Worm (Caenorhabditis elegans) whole organism, L4/young adult: ENCODE measurements around the gene F27D9.7.
A peak's percentile ranks its signal among the peaks of the same experiment; 100 is the strongest.

Experiments
- W03F9.2 ChIP-seq: fragments of 150-350 bp; optimal IDR thresholded peaks from 2 replicates; lab custom pipeline; 2014; ENCODE audit warnings: missing biosample characterization, missing genetic modification characterization
- dao-5 ChIP-seq: sonication (generic microtip); optimal IDR thresholded peaks from 2 replicates; lab custom pipeline; 2016; ENCODE audit warnings: missing genotype, missing genetic modification characterization, moderate library complexity, missing compliant biosample characterization
- him-1 ChIP-seq: sonication (generic microtip); optimal IDR thresholded peaks from 2 replicates; lab custom pipeline; 2016; ENCODE audit warnings: missing genotype, missing genetic modification reagents, missing genetic modification characterization, missing compliant biosample characterization

F27D9.7 gene

ce11 chrX:7670655-7671054 lies at the start of gene F27D9.7:
TSS of gene F27D9.7 (minus strand) at chrX:7670755.
- no peak for TF ChIP-seq him-1 (tag; lab: Kevin White, UChicago)
- TF ChIP-seq dao-5: no peak
- TF ChIP-seq W03F9.2 (tag; lab: Kevin White, UChicago): no peak

DNA sequence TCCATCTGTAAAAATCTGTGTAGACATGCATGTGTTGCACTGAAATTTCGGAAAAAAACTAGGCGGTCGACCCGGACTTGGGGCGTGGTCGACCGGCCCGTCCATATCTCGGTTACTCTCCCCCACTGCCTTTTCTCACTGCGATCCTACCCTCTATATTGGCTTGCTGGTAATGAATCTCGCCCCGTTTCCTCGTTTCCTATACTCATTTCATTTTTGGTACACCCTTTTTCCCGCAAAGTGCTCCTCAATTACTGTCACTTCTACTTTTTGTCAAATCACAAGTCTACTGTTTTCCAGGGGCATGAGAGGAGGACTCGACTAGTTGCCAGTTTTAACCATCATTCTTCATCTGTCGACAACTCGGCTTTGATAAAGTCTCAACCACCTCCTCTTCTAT lies 48.4 kb upstream of the F27D9.7 start, which contains the start of gene K09F5.6:
Gene K09F5.6, plus strand, starts transcription at position 301 of the 400 bp plus-strand sequence.
- no peak for TF ChIP-seq dao-5
- no peak for TF ChIP-seq him-1 (tag; lab: Kevin White, UChicago)
- TF ChIP-seq W03F9.2 (tag; lab: Kevin White, UChicago): no peak

ce11 chrX:7715463-7715862 lies 44.9 kb upstream of the F27D9.7 start:
- TF ChIP-seq him-1 (tag; lab: Kevin White, UChicago) (no peak), dao-5 (no peak), W03F9.2 (tag; lab: Kevin White, UChicago) (no peak)

ce11 chrX:7712887-7713286 lies 42.3 kb upstream of the F27D9.7 start:
- TF ChIP-seq W03F9.2 (tag; lab: Kevin White, UChicago) (no peak), dao-5 (no peak), him-1 (tag; lab: Kevin White, UChicago) (no peak)

ce11 chrX:7710643-7711042 lies 40.1 kb upstream of the F27D9.7 start, which contains the start of gene K09F5.4:
TSS of gene K09F5.4 (minus strand) at chrX:7710743.
- no peak for TF ChIP-seq W03F9.2 (tag; lab: Kevin White, UChicago)
- no peak for TF ChIP-seq him-1 (tag; lab: Kevin White, UChicago)
- no peak for TF ChIP-seq dao-5

- no peak for TF ChIP-seq W03F9.2 (tag; lab: Kevin White, UChicago)
- no peak for TF ChIP-seq him-1 (tag; lab: Kevin White, UChicago)
- TF ChIP-seq dao-5: no peak
Observed at ce11 chrX:7710187-7710586, 39.6 kb upstream of the F27D9.7 start.

DNA sequence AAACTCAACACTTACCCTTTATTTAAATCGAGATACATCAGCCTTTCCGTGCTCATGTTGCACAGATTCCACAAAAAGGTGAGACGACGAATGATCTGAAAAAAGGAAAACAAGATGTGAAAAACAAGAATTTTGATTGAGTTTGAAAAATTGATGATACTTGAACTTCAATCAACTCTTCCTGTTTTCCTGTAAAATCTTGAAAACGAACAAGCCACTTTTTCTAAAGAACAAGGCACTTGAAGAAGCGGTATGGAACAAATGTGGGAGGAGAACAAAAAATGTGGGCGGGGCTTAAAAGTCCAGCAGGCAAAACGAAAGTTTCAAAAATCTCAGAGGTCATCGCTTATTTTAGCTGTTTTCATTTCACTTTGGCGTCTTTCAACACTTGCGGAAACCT lies 36.5 kb upstream of the F27D9.7 start, which contains the start of gene kvs-1:
Gene kvs-1, minus strand, starts transcription at position 101 of the 400 bp plus-strand sequence.
- no peak for TF ChIP-seq W03F9.2 (tag; lab: Kevin White, UChicago)

DNA sequence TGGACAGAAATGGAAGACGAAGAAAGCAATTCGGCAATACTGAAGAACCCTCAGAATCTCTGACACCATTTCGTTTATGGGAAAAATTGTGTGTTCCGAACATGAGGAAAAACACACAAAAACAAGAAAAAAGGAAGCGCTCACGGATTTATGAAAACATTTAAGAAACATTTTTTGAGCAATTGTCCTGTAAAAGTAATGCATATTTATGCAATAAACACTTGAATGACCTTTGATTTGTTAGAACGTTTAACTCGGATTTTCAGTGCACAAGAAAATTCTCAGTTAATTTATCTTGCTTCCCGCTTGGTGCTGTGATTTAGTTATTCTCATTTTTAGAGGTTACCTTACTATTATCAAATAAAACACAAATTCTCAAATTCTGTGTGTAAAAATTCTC lies 33.3 kb upstream of the F27D9.7 start:
- no peak for TF ChIP-seq him-1 (tag; lab: Kevin White, UChicago)
- TF ChIP-seq dao-5: no peak
- no peak for TF ChIP-seq W03F9.2 (tag; lab: Kevin White, UChicago)

DNA sequence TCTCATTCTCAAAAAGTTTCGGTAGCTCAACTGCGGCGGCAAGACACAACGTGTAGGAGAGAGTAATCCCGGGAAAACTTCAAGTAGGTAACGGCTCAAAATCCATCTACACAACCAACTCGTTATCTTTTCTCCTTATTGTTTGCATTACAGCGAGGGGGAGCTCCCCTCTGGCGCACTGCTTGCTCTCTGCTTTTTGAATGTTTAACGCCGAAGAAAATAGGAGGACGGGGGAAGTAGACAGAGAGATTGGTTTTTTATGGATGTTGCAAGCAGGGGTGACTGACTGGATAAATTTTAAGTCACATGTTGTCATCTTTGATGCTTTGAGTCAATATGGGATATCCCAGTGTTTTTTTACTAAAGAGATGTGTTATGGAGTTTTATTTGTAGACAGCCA lies 19.0 kb upstream of the F27D9.7 start:
- no peak for TF ChIP-seq dao-5
- TF ChIP-seq him-1 (tag; lab: Kevin White, UChicago): peak; percentile 41

- TF ChIP-seq him-1 (tag; lab: Kevin White, UChicago) (no peak), dao-5 (no peak), W03F9.2 (tag; lab: Kevin White, UChicago) (no peak)
Observed at ce11 chrX:7689119-7689518, 18.6 kb upstream of the F27D9.7 start, which contains the start of gene clik-2. TSS of gene clik-2 (minus strand) at chrX:7689219.

DNA sequence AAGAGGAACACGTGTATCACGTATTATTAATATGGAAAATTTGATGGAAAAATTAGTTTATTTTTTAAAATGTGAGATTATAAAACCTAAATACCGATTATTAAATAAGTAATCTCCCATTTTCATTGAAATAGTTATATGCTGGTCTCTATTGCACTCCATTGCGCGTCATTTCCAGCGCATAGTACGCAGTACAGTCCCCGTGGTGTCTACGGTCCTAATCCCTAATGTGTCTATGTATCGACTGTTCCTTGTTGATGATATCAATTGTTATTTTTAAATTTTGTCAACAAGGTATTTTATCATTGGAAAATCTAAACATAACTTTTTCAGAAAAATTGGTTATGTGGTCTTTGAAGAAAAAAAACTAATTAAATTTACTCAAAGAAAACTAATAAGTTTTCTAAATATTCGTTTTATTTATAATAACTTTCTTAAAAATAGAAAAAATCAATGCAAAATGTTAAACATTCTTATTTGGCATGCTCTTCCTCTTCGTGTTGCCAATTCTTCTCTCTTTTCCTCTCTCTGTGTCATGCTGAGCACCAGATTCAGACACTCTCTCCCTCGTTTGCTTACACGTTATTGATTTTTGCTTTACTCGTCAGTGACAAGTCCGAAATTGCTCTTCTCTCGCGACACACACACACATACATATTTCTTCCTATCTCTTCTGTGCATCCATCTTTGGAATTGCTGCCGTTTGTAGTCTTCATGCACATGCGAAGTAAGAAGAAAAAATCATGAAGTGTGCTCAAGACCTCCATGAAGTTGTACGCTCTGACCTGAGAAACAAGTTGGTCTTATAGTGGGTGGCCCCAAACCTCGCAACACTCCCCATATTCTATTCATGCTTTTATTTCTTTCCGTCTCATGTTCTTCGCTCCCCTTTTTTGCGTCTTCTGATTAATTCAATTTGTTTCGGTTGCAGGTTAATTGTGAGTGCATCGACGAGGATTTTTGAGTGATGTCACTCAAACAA lies 11.7 kb upstream of the F27D9.7 start, which contains the start of gene unc-18:
Gene unc-18, plus strand, starts transcription at position 932 of the 982 bp plus-strand sequence.
- TF ChIP-seq W03F9.2 (tag; lab: Kevin White, UChicago) (no peak), him-1 (tag; lab: Kevin White, UChicago) (no peak), dao-5 (no peak)

ce11 chrX:7680545-7681330 lies 10.2 kb upstream of the F27D9.7 start, which contains the start of gene stn-2:
TSS of gene stn-2 (minus strand) at chrX:7680619.
- TF ChIP-seq dao-5 (no peak), W03F9.2 (tag; lab: Kevin White, UChicago) (no peak), him-1 (tag; lab: Kevin White, UChicago) (no peak)

- TF ChIP-seq W03F9.2 (tag; lab: Kevin White, UChicago) (no peak), him-1 (tag; lab: Kevin White, UChicago) (no peak), dao-5 (no peak)
Observed at ce11 chrX:7679835-7680234, 9.3 kb upstream of the F27D9.7 start.
